Fruit fly (Drosophila melanogaster) whole organism, embryonic: ENCODE results near the gene Eip75B.

Source experiments
- CG11695 ChIP-seq: fragments of 200-800 bp; sonication (Bioruptor generic); IDR thresholded peaks from 3 replicates; pipeline ENCODE4 v1.3.6; 2022; ENCODE audit warnings: missing biosample characterization, missing genetic modification characterization
- CG11696 ChIP-seq: fragments of 200-800 bp; sonication (Bioruptor generic); IDR thresholded peaks from 2 replicates; pipeline ENCODE4 v1.3.6; 2022; ENCODE audit warnings: missing biosample characterization, missing genetic modification characterization
- CG12659 ChIP-seq: fragments of 200-800 bp; sonication (Bioruptor generic); optimal IDR thresholded peaks from 3 replicates; lab custom pipeline; 2017; ENCODE audit warnings: mild to moderate bottlenecking, missing biosample characterization, missing genetic modification reagents, missing genetic modification characterization
- CG12744 ChIP-seq: fragments of 200-800 bp; sonication (Bioruptor generic); optimal IDR thresholded peaks from 2 replicates; lab custom pipeline; 2016; ENCODE audit warnings: missing biosample characterization, missing genetic modification characterization
- CG14050 ChIP-seq: fragments of 200-800 bp; sonication (Bioruptor generic); IDR thresholded peaks from 3 replicates; pipeline ENCODE4 v1.3.6; 2022; ENCODE audit warnings: missing biosample characterization, missing genetic modification characterization
- CG2116 ChIP-seq: fragments of 200-800 bp; sonication (Bioruptor generic); optimal IDR thresholded peaks from 3 replicates; lab custom pipeline; 2018; ENCODE audit warnings: missing biosample characterization, mild to moderate bottlenecking, missing genetic modification characterization
- CG2120 ChIP-seq: fragments of 200-800 bp; sonication (Bioruptor generic); optimal IDR thresholded peaks from 3 replicates; lab custom pipeline; 2016; ENCODE audit warnings: missing biosample characterization, missing genetic modification characterization
- CG31365 ChIP-seq: fragments of 200-800 bp; sonication (Bioruptor generic); optimal IDR thresholded peaks from 2 replicates; lab custom pipeline; 2018; ENCODE audit warnings: missing biosample characterization, mild to moderate bottlenecking, missing genetic modification characterization
- CG3163 ChIP-seq: fragments of 200-800 bp; sonication (Bioruptor generic); optimal IDR thresholded peaks from 3 replicates; lab custom pipeline; 2016; ENCODE audit warnings: missing biosample characterization, missing genetic modification characterization
- CG3281 ChIP-seq: fragments of 200-800 bp; sonication (Bioruptor generic); optimal IDR thresholded peaks from 3 replicates; lab custom pipeline; 2017; ENCODE audit warnings: missing biosample characterization, mild to moderate bottlenecking, missing genetic modification characterization
- CG3407 ChIP-seq: fragments of 200-800 bp; sonication (Bioruptor generic); optimal IDR thresholded peaks from 2 replicates; lab custom pipeline; 2018; ENCODE audit warnings: missing biosample characterization, mild to moderate bottlenecking, missing genetic modification characterization
- CG34376 ChIP-seq: fragments of 200-800 bp; sonication (Bioruptor generic); optimal IDR thresholded peaks from 2 replicates; lab custom pipeline; 2018; ENCODE audit warnings: missing biosample characterization, mild to moderate bottlenecking, missing genetic modification characterization
- CG6813 ChIP-seq: fragments of 200-800 bp; sonication (Bioruptor generic); optimal IDR thresholded peaks from 2 replicates; lab custom pipeline; 2017; ENCODE audit warnings: missing biosample characterization, missing genetic modification characterization, mild to moderate bottlenecking, moderate library complexity, missing genetic modification reagents
- CG8281 ChIP-seq: fragments of 200-800 bp; sonication (Bioruptor generic); optimal IDR thresholded peaks from 2 replicates; lab custom pipeline; 2018; ENCODE audit warnings: missing biosample characterization, mild to moderate bottlenecking, missing genetic modification characterization, moderate library complexity
- CG8388 ChIP-seq: fragments of 200-800 bp; sonication (Bioruptor generic); optimal IDR thresholded peaks from 2 replicates; lab custom pipeline; 2019; ENCODE audit warnings: missing biosample characterization, mild to moderate bottlenecking, missing genetic modification characterization, moderate library complexity
- D19A ChIP-seq: fragments of 200-800 bp; optimal IDR thresholded peaks from 3 replicates; lab custom pipeline; 2019; ENCODE audit warnings: missing biosample characterization, mild to moderate bottlenecking, missing genetic modification characterization, moderate library complexity
- Doc2 ChIP-seq: fragments of 200-800 bp; sonication (Bioruptor generic); IDR thresholded peaks from 2 replicates; pipeline ENCODE4 v1.3.6; 2022; ENCODE audit warnings: missing biosample characterization, missing genetic modification characterization
- Drgx ChIP-seq: fragments of 200-800 bp; sonication (Bioruptor generic); IDR thresholded peaks from 2 replicates; pipeline ENCODE4 v1.3.6; 2022; ENCODE audit warnings: missing biosample characterization, missing genetic modification characterization
- E2f1 ChIP-seq: fragments of 200-800 bp; sonication (Bioruptor generic); IDR thresholded peaks from 2 replicates; pipeline ENCODE4 v1.3.6; 2022; ENCODE audit warnings: missing biosample characterization, missing genetic modification characterization
- Max ChIP-seq: fragments of 200-800 bp; sonication (Bioruptor generic); optimal IDR thresholded peaks from 2 replicates; lab custom pipeline; 2016; ENCODE audit warnings: missing biosample characterization, mild to moderate bottlenecking, missing genetic modification characterization
- NFAT ChIP-seq: fragments of 200-800 bp; sonication (Bioruptor generic); IDR thresholded peaks from 2 replicates; pipeline ENCODE4 v1.3.6; 2022; ENCODE audit warnings: missing biosample characterization, missing genetic modification characterization
- Neu2 ChIP-seq: fragments of 200-800 bp; sonication (Bioruptor generic); optimal IDR thresholded peaks from 3 replicates; lab custom pipeline; 2016; ENCODE audit warnings: missing biosample characterization, missing genetic modification characterization, borderline replicate concordance
- Nf-YC ChIP-seq: fragments of 200-800 bp; optimal IDR thresholded peaks from 3 replicates; lab custom pipeline; 2019; ENCODE audit warnings: missing biosample characterization, mild to moderate bottlenecking, missing genetic modification characterization, moderate library complexity
- Oaz ChIP-seq: fragments of 200-800 bp; sonication (Bioruptor generic); IDR thresholded peaks from 2 replicates; pipeline ENCODE4 v1.3.6; 2022; ENCODE audit warnings: missing biosample characterization, missing genetic modification characterization
- Opbp ChIP-seq: fragments of 200-800 bp; sonication (Bioruptor generic); IDR thresholded peaks from 3 replicates; pipeline ENCODE4 v1.3.6; 2022; ENCODE audit warnings: missing biosample characterization, missing genetic modification characterization; ENCODE audit not compliant: partially characterized antibody
- Ptx1 ChIP-seq: fragments of 200-800 bp; sonication (Bioruptor generic); IDR thresholded peaks from 2 replicates; pipeline ENCODE4 v1.3.6; 2022; ENCODE audit warnings: missing biosample characterization, missing genetic modification characterization
- Rfx ChIP-seq: fragments of 200-800 bp; sonication (Bioruptor generic); IDR thresholded peaks from 2 replicates; pipeline ENCODE4 v1.3.6; 2022; ENCODE audit warnings: missing biosample characterization, missing genetic modification characterization
- bcd ChIP-seq: fragments of 200-800 bp; sonication (Bioruptor generic); optimal IDR thresholded peaks from 2 replicates; lab custom pipeline; 2017; ENCODE audit warnings: missing biosample characterization, mild to moderate bottlenecking, missing genetic modification characterization
- bigmax ChIP-seq: fragments of 200-800 bp; sonication (Bioruptor generic); optimal IDR thresholded peaks from 2 replicates; lab custom pipeline; 2018; ENCODE audit warnings: missing biosample characterization, mild to moderate bottlenecking, missing genetic modification characterization
- chinmo ChIP-seq: fragments of 200-800 bp; sonication (Bioruptor generic); IDR thresholded peaks from 4 replicates; pipeline ENCODE4 v1.3.6; 2022; ENCODE audit warnings: missing biosample characterization, missing genetic modification characterization; ENCODE audit not compliant: partially characterized antibody
- danr ChIP-seq: fragments of 200-800 bp; sonication (Bioruptor generic); IDR thresholded peaks from 2 replicates; pipeline ENCODE4 v1.3.6; 2022; ENCODE audit warnings: missing biosample characterization, missing genetic modification characterization
- dmrt11E ChIP-seq: fragments of 200-800 bp; sonication (Bioruptor generic); optimal IDR thresholded peaks from 3 replicates; lab custom pipeline; 2018; ENCODE audit warnings: missing biosample characterization, mild to moderate bottlenecking, missing genetic modification characterization, moderate library complexity
- dmrt99B ChIP-seq: fragments of 200-800 bp; sonication (Bioruptor generic); optimal IDR thresholded peaks from 2 replicates; lab custom pipeline; 2018; ENCODE audit warnings: missing biosample characterization, mild to moderate bottlenecking, missing genetic modification characterization, moderate library complexity
- emc ChIP-seq: fragments of 200-800 bp; sonication (Bioruptor generic); optimal IDR thresholded peaks from 2 replicates; lab custom pipeline; 2016; ENCODE audit warnings: missing biosample characterization, missing genetic modification characterization
- en ChIP-seq: fragments of 200-800 bp; sonication (Bioruptor generic); optimal IDR thresholded peaks from 2 replicates; lab custom pipeline; 2016; ENCODE audit warnings: missing biosample characterization, missing genetic modification characterization
- ewg ChIP-seq: fragments of 200-800 bp; sonication (Bioruptor generic); optimal IDR thresholded peaks from 3 replicates; lab custom pipeline; 2017; ENCODE audit warnings: mild to moderate bottlenecking, missing biosample characterization, missing genetic modification reagents, missing genetic modification characterization
- fru ChIP-seq: fragments of >200 bp; optimal IDR thresholded peaks from 2 replicates; lab custom pipeline; 2017
- grn ChIP-seq: fragments of 200-800 bp; sonication (Bioruptor generic); optimal IDR thresholded peaks from 3 replicates; lab custom pipeline; 2017; ENCODE audit warnings: missing biosample characterization, missing genetic modification characterization
- inv ChIP-seq: fragments of 200-800 bp; sonication (Bioruptor generic); IDR thresholded peaks from 2 replicates; pipeline ENCODE4 v1.3.6; 2022; ENCODE audit warnings: missing biosample characterization, missing genetic modification characterization; ENCODE audit not compliant: partially characterized antibody
- lab ChIP-seq: fragments of 200-800 bp; sonication (Bioruptor generic); optimal IDR thresholded peaks from 3 replicates; lab custom pipeline; 2017; ENCODE audit warnings: missing biosample characterization, missing genetic modification characterization, mild to moderate bottlenecking, moderate library complexity, missing genetic modification reagents
- lbe ChIP-seq: fragments of 200-800 bp; sonication (Bioruptor generic); optimal IDR thresholded peaks from 2 replicates; lab custom pipeline; 2016; ENCODE audit warnings: missing biosample characterization, mild to moderate bottlenecking, missing genetic modification characterization
- luna ChIP-seq: fragments of 200-800 bp; sonication (Bioruptor generic); optimal IDR thresholded peaks from 2 replicates; lab custom pipeline; 2016; ENCODE audit warnings: missing biosample characterization, missing genetic modification characterization
- nmo ChIP-seq: fragments of 200-800 bp; sonication (Bioruptor generic); optimal IDR thresholded peaks from 2 replicates; lab custom pipeline; 2018; ENCODE audit warnings: missing biosample characterization, mild to moderate bottlenecking, missing genetic modification characterization, moderate library complexity
- pita ChIP-seq: fragments of 200-800 bp; sonication (Bioruptor generic); optimal IDR thresholded peaks from 2 replicates; lab custom pipeline; 2017; ENCODE audit warnings: missing biosample characterization, mild to moderate bottlenecking, missing genetic modification characterization
- sens ChIP-seq: fragments of 200-800 bp; sonication (Bioruptor generic); peaks from one replicate; lab custom pipeline; 2016; ENCODE audit warnings: missing biosample characterization, missing genetic modification characterization
- sqz ChIP-seq: fragments of 200-800 bp; sonication (Bioruptor generic); optimal IDR thresholded peaks from 3 replicates; lab custom pipeline; 2018; ENCODE audit warnings: missing biosample characterization, mild to moderate bottlenecking, missing genetic modification characterization
- stc ChIP-seq: fragments of 200-800 bp; sonication (Bioruptor generic); IDR thresholded peaks from 2 replicates; pipeline ENCODE4 v1.3.6; 2022; ENCODE audit warnings: missing biosample characterization, missing genetic modification characterization
- trem ChIP-seq: fragments of 200-800 bp; optimal IDR thresholded peaks from 3 replicates; lab custom pipeline; 2019; ENCODE audit warnings: missing biosample characterization, mild to moderate bottlenecking, missing genetic modification characterization, moderate library complexity
- ttk ChIP-seq: fragments of 200-800 bp; sonication (Bioruptor generic); IDR thresholded peaks from 2 replicates; pipeline ENCODE4 v2.1.2; 2022; ENCODE audit warnings: missing biosample characterization, missing genetic modification characterization
- zen2 ChIP-seq: fragments of 200-800 bp; sonication (Bioruptor generic); IDR thresholded peaks from 3 replicates; pipeline ENCODE4 v1.3.6; 2022; ENCODE audit warnings: missing biosample characterization, missing genetic modification characterization; ENCODE audit not compliant: partially characterized antibody

Eip75B gene

dm6 chr3L:18077649-18078417 is 13.3 kb upstream of the Eip75B start (continued):
- TF ChIP-seq trem (tag; lab: Kevin White, UChicago) = no peak
- TF ChIP-seq nmo (GFP tag; lab: Kevin White, UChicago) = peak; percentile 58
- peak; percentile 30 for TF ChIP-seq CG3407 (GFP tag; lab: Kevin White, UChicago)
- peak; percentile 15 for TF ChIP-seq dmrt11E (tag; lab: Kevin White, UChicago)
- no peak for TF ChIP-seq NFAT (GFP tag; lab: Robert Waterston, UW)
- TF ChIP-seq Ptx1 (GFP tag; lab: Robert Waterston, UW) = no peak; the same call in 1 of the 2 replicates
- TF ChIP-seq E2f1 (GFP tag; lab: Robert Waterston, UW) = peak; percentile 26; the same call in 1 of the 2 replicates
- no peak for TF ChIP-seq luna
- no peak for TF ChIP-seq Opbp
- TF ChIP-seq CG34376 (GFP tag; lab: Kevin White, UChicago) = no peak
- peak; percentile 65; the same call in 2 of the 3 replicates for TF ChIP-seq CG11695 (GFP tag; lab: Robert Waterston, UW)
- TF ChIP-seq CG8388 (GFP tag; lab: Kevin White, UChicago) = peak; percentile 36
- TF ChIP-seq CG6813 (GFP tag; lab: Kevin White, UChicago) = peak; percentile 6
- TF ChIP-seq Doc2 (GFP tag; lab: Robert Waterston, UW) = no peak
- 0 out of 3 replicates have a peak, but pooled peaks have one; percentile 10 for TF ChIP-seq zen2 (GFP tag; lab: Robert Waterston, UW)
- no peak for TF ChIP-seq Oaz (GFP tag; lab: Robert Waterston, UW)
- no peak for TF ChIP-seq CG12744 (GFP tag; lab: Kevin White, UChicago)
- no peak for TF ChIP-seq emc (GFP tag; lab: Kevin White, UChicago)
- TF ChIP-seq fru = no peak
- no peak for TF ChIP-seq Max (GFP tag; lab: Kevin White, UChicago)
- no peak for TF ChIP-seq bigmax (GFP tag; lab: Kevin White, UChicago)
- peak; percentile 69 for TF ChIP-seq sens (GFP tag; lab: Kevin White, UChicago)
- TF ChIP-seq stc (GFP tag; lab: Robert Waterston, UW) = no peak
- TF ChIP-seq inv (GFP tag; lab: Robert Waterston, UW) = no peak
- peak; percentile 24 for TF ChIP-seq ewg (GFP tag; lab: Kevin White, UChicago)
- TF ChIP-seq lbe (GFP tag; lab: Kevin White, UChicago) = no peak
- peak; percentile 10 for TF ChIP-seq bcd (GFP tag; lab: Kevin White, UChicago)
- TF ChIP-seq Drgx = peak; percentile 93
- no peak for TF ChIP-seq pita (GFP tag; lab: Kevin White, UChicago)
- no peak for TF ChIP-seq sqz (GFP tag; lab: Kevin White, UChicago)
- no peak for TF ChIP-seq en (GFP tag; lab: Kevin White, UChicago)
- no peak for TF ChIP-seq CG2120 (GFP tag; lab: Kevin White, UChicago)
- no peak for TF ChIP-seq CG14050 (GFP tag; lab: Robert Waterston, UW)
- no peak for TF ChIP-seq CG3163 (GFP tag; lab: Kevin White, UChicago)
- TF ChIP-seq dmrt99B (tag; lab: Kevin White, UChicago) = no peak
- TF ChIP-seq D19A (tag; lab: Kevin White, UChicago) = peak; percentile 92
- no peak for TF ChIP-seq CG8281 (tag; lab: Kevin White, UChicago)
- no peak for TF ChIP-seq grn (GFP tag; lab: Kevin White, UChicago)
- no peak for TF ChIP-seq Rfx (GFP tag; lab: Robert Waterston, UW)
- no peak for TF ChIP-seq Neu2 (GFP tag; lab: Kevin White, UChicago)
- TF ChIP-seq ttk (GFP tag; lab: Robert Waterston, UW) = 0 out of 2 replicates have a peak, but pooled peaks have one; percentile 26
- TF ChIP-seq CG12659 (GFP tag; lab: Kevin White, UChicago) = peak; percentile 19
- TF ChIP-seq danr (GFP tag; lab: Robert Waterston, UW) = no peak
- no peak for TF ChIP-seq Nf-YC (tag; lab: Kevin White, UChicago)
- TF ChIP-seq CG3281 (GFP tag; lab: Kevin White, UChicago) = no peak
- TF ChIP-seq chinmo = no peak
- TF ChIP-seq CG2116 = no peak
- TF ChIP-seq CG31365 (tag; lab: Kevin White, UChicago) = no peak
- no peak for TF ChIP-seq CG11696 (GFP tag; lab: Robert Waterston, UW)
- TF ChIP-seq lab (GFP tag; lab: Kevin White, UChicago) = peak; percentile 19
